Worm (Caenorhabditis elegans) whole organism, mixed stage, embryonic: ENCODE data around the gene mam-3.

ENCODE experiments used
- blmp-1 ChIP-seq: fragments of 150-350 bp; optimal IDR thresholded peaks from 2 replicates; lab custom pipeline; 2014; ENCODE audit warnings: missing biosample characterization, missing genetic modification characterization
- ces-1 ChIP-seq: fragments of 150-350 bp; optimal IDR thresholded peaks from 2 replicates; lab custom pipeline; 2014; ENCODE audit warnings: missing biosample characterization, missing genetic modification reagents, missing genetic modification characterization
- elt-1 ChIP-seq: sonication (generic microtip); optimal IDR thresholded peaks from 2 replicates; lab custom pipeline; 2017; ENCODE audit warnings: missing genetic modification characterization, mild to moderate bottlenecking, missing compliant biosample characterization, antibody characterized with exemption, moderate library complexity, borderline replicate concordance; ENCODE audit not compliant: insufficient read depth
- elt-3 ChIP-seq: fragments of 150-350 bp; optimal IDR thresholded peaks from 2 replicates; lab custom pipeline; 2014; ENCODE audit warnings: missing biosample characterization, missing genetic modification characterization
- flh-1 ChIP-seq: fragments of 200-800 bp; sonication (Bioruptor generic); optimal IDR thresholded peaks from 2 replicates; lab custom pipeline; 2018; ENCODE audit warnings: mild to moderate bottlenecking, missing genetic modification characterization, moderate library complexity, missing compliant biosample characterization
- hlh-1 ChIP-seq: fragments of 150-350 bp; optimal IDR thresholded peaks from 2 replicates; lab custom pipeline; 2014; ENCODE audit warnings: missing biosample characterization, missing genetic modification reagents, missing genetic modification characterization
- lsy-2 ChIP-seq: fragments of 150-350 bp; optimal IDR thresholded peaks from 2 replicates; lab custom pipeline; 2014; ENCODE audit warnings: missing biosample characterization, missing genetic modification characterization
- nhr-237 ChIP-seq: fragments of 150-350 bp; optimal IDR thresholded peaks from 2 replicates; lab custom pipeline; 2014; ENCODE audit warnings: missing biosample characterization, missing genetic modification characterization
- nhr-28 ChIP-seq: fragments of 150-350 bp; optimal IDR thresholded peaks from 2 replicates; lab custom pipeline; 2014; ENCODE audit warnings: missing biosample characterization, missing genetic modification characterization
- pha-4 ChIP-seq: fragments of 150-350 bp; optimal IDR thresholded peaks from 2 replicates; lab custom pipeline; 2018; ENCODE audit warnings: missing biosample characterization, missing genetic modification reagents, missing genetic modification characterization
- unc-39 ChIP-seq: fragments of 150-350 bp; optimal IDR thresholded peaks from 2 replicates; lab custom pipeline; 2014; ENCODE audit warnings: missing biosample characterization, missing genetic modification characterization
- unc-62 ChIP-seq: fragments of 150-350 bp; optimal IDR thresholded peaks from 2 replicates; lab custom pipeline; 2014; ENCODE audit warnings: missing biosample characterization, missing genetic modification reagents, missing genetic modification characterization

- TF ChIP-seq elt-1 (tag; lab: Kevin White, UChicago) (no peak), unc-39 (no peak), ces-1 (GFP tag; lab: Kevin White, UChicago) (no peak), nhr-237 (no peak), unc-62 (GFP tag; lab: Kevin White, UChicago) (no peak), pha-4 (no peak), blmp-1 (tag; lab: Kevin White, UChicago) (no peak), hlh-1 (tag; lab: Kevin White, UChicago) (no peak), flh-1 (GFP tag; lab: Kevin White, UChicago) (no peak), nhr-28 (tag; lab: Kevin White, UChicago) (no peak), lsy-2 (tag; lab: Kevin White, UChicago) (no peak), elt-3 (tag; lab: Kevin White, UChicago) (no peak)
Observed at ce11 chrIV:13389237-13389636, 55.9 kb downstream of the mam-3 start.
